Worm (Caenorhabditis elegans) whole organism, L4 larva: ENCODE measurements around the gene him-10.

Experiments
- fkh-10 ChIP-seq: fragments of 150-350 bp; optimal IDR thresholded peaks from 2 replicates; lab custom pipeline; 2014; ENCODE audit warnings: missing biosample characterization, missing genetic modification reagents, missing genetic modification characterization
- lin-13 ChIP-seq: fragments of 150-350 bp; optimal IDR thresholded peaks from 2 replicates; lab custom pipeline; 2014; ENCODE audit warnings: missing biosample characterization, missing genetic modification reagents, missing genetic modification characterization
- lin-39 ChIP-seq: fragments of 150-350 bp; optimal IDR thresholded peaks from 2 replicates; lab custom pipeline; 2014; ENCODE audit warnings: missing biosample characterization, missing genetic modification reagents, missing genetic modification characterization
- pqm-1 ChIP-seq: sonication (generic microtip); optimal IDR thresholded peaks from 2 replicates; lab custom pipeline; 2017; ENCODE audit warnings: missing biosample characterization, missing genetic modification characterization
- ztf-7 ChIP-seq: fragments of 150-350 bp; optimal IDR thresholded peaks from 2 replicates; lab custom pipeline; 2014; ENCODE audit warnings: missing biosample characterization, missing genetic modification characterization

ce11 chrIII:5835163-5835871 is 32.3 kb downstream of the him-10 start:
- TF ChIP-seq lin-39 (tag; lab: Kevin White, UChicago) (no peak), pqm-1 (peak; percentile 91), ztf-7 (tag; lab: Kevin White, UChicago) (peak; percentile 16), lin-13 (no peak), fkh-10 (GFP tag; lab: Kevin White, UChicago) (no peak)
